Fruit fly (Drosophila melanogaster): ENCODE data around the gene Fad2.

DNA sequence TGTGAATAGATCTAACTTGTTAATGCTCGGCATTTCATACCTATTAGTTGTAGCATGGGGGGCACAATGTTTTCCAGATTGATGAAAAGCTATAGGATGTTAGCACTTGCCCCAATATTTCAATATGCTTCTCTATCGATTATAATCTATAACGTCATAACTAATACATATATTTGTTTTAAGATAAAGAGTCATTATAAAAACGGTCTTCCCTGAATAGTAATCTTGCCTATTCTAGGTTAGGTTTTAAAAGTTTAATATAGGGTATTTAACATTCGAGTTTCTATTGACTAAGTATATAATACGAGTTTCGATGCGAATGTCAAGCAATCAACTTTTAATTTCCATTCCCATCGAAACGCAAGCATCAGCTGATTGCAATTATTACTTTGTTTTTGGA lies 37.9 kb downstream of the Fad2 start, which contains the start of the genes CG6321 and Blos2:
- no peak for TF ChIP-seq CTCF (optimal IDR thresholded peaks at IDR 0.05)
- TF ChIP-seq CG8478 (optimal IDR thresholded peaks at IDR 0.05): no peak

All from S2 (cell line).